Worm (Caenorhabditis elegans): Measurements from ENCODE around the gene str-232.

str-232 gene

ce11 chrV:16015652-16016051, at the start of gene str-232:
str-232 (minus strand) TSS chrV:16015752.
- TF ChIP-seq ceh-36 (tag; optimal IDR thresholded peaks at IDR 0.05) (no peak), tbx-11 (GFP tag; IDR thresholded peaks at IDR 0.05) (no peak), scrt-1 (GFP tag; IDR thresholded peaks at IDR 0.05) (no peak), sea-1 (GFP tag; conservative IDR thresholded peaks at IDR 0.05) (no peak), ama-1 (optimal IDR thresholded peaks at IDR 0.05) (no peak), hmg-4 (GFP tag; optimal IDR thresholded peaks at IDR 0.05) (no peak), pes-1 (GFP tag; IDR thresholded peaks at IDR 0.05) (no peak), hnd-1 (tag; optimal IDR thresholded peaks at IDR 0.05) (no peak), flt-1 (GFP tag; IDR thresholded peaks at IDR 0.05) (no peak), tbx-37 (GFP tag; conservative IDR thresholded peaks at IDR 0.05) (no peak), aly-1 (tag; optimal IDR thresholded peaks at IDR 0.05) (no peak), ceh-13 (GFP tag; optimal IDR thresholded peaks at IDR 0.05) (no peak)

- TF ChIP-seq tbx-11 (GFP tag; IDR thresholded peaks at IDR 0.05) = no peak
- TF ChIP-seq scrt-1 (GFP tag; IDR thresholded peaks at IDR 0.05) = no peak
- no peak for TF ChIP-seq pes-1 (GFP tag; IDR thresholded peaks at IDR 0.05)
Measured at ce11 chrV:16062788-16063187, 47.2 kb upstream of the str-232 start, which contains the start of gene F14H3.14. F14H3.14 (minus strand) TSS chrV:16062888.

ce11 chrV:16061993-16062392, 46.4 kb upstream of the str-232 start, which contains the start of gene fbxa-100:
fbxa-100 (minus strand) TSS chrV:16062093.
- TF ChIP-seq B0310.2 (tag; optimal IDR thresholded peaks at IDR 0.05) = no peak
- no peak for TF ChIP-seq pes-1 (GFP tag; IDR thresholded peaks at IDR 0.05)
- TF ChIP-seq ceh-36 (tag; optimal IDR thresholded peaks at IDR 0.05) = no peak
- TF ChIP-seq aly-1 (tag; optimal IDR thresholded peaks at IDR 0.05) = no peak
- TF ChIP-seq tra-4 (tag; optimal IDR thresholded peaks at IDR 0.05) = no peak
- TF ChIP-seq scrt-1 (GFP tag; IDR thresholded peaks at IDR 0.05) = no peak
- no peak for TF ChIP-seq hmg-4 (GFP tag; optimal IDR thresholded peaks at IDR 0.05)
- no peak for TF ChIP-seq flt-1 (GFP tag; IDR thresholded peaks at IDR 0.05)
- TF ChIP-seq hnd-1 (tag; optimal IDR thresholded peaks at IDR 0.05) = no peak
- no peak for TF ChIP-seq ama-1 (optimal IDR thresholded peaks at IDR 0.05)
- TF ChIP-seq tbx-11 (GFP tag; IDR thresholded peaks at IDR 0.05) = no peak
- TF ChIP-seq F13C5.2 (tag; optimal IDR thresholded peaks at IDR 0.05) = no peak

ce11 chrV:16060135-16060534, 44.6 kb upstream of the str-232 start, which contains the start of gene F14H3.15:
F14H3.15 (minus strand) TSS chrV:16060235.
- TF ChIP-seq ets-7 (tag; optimal IDR thresholded peaks at IDR 0.05) (no peak), sea-1 (GFP tag; conservative IDR thresholded peaks at IDR 0.05) (no peak), ama-1 (optimal IDR thresholded peaks at IDR 0.05) (no peak), ceh-13 (GFP tag; optimal IDR thresholded peaks at IDR 0.05) (no peak), tra-4 (tag; optimal IDR thresholded peaks at IDR 0.05) (no peak), hmbx-1 (tag; optimal IDR thresholded peaks at IDR 0.05) (no peak), scrt-1 (GFP tag; IDR thresholded peaks at IDR 0.05) (no peak), hnd-1 (tag; optimal IDR thresholded peaks at IDR 0.05) (no peak), aly-1 (tag; optimal IDR thresholded peaks at IDR 0.05) (no peak), tbx-11 (GFP tag; IDR thresholded peaks at IDR 0.05) (no peak), hmg-4 (GFP tag; optimal IDR thresholded peaks at IDR 0.05) (no peak), ceh-36 (tag; optimal IDR thresholded peaks at IDR 0.05) (no peak), flt-1 (GFP tag; IDR thresholded peaks at IDR 0.05) (no peak), tbx-37 (GFP tag; conservative IDR thresholded peaks at IDR 0.05) (no peak), B0310.2 (tag; optimal IDR thresholded peaks at IDR 0.05) (no peak), pes-1 (GFP tag; IDR thresholded peaks at IDR 0.05) (no peak), F13C5.2 (tag; optimal IDR thresholded peaks at IDR 0.05) (no peak)

- TF ChIP-seq ets-7 (tag; optimal IDR thresholded peaks at IDR 0.05) = no peak
- TF ChIP-seq pes-1 (GFP tag; IDR thresholded peaks at IDR 0.05) = no peak
- no peak for TF ChIP-seq B0310.2 (tag; optimal IDR thresholded peaks at IDR 0.05)
- no peak for TF ChIP-seq tra-4 (tag; optimal IDR thresholded peaks at IDR 0.05)
- no peak for TF ChIP-seq hnd-1 (tag; optimal IDR thresholded peaks at IDR 0.05)
- TF ChIP-seq hmg-4 (GFP tag; optimal IDR thresholded peaks at IDR 0.05) = no peak
- no peak for TF ChIP-seq ceh-36 (tag; optimal IDR thresholded peaks at IDR 0.05)
- no peak for TF ChIP-seq F13C5.2 (tag; optimal IDR thresholded peaks at IDR 0.05)
- TF ChIP-seq sea-1 (GFP tag; conservative IDR thresholded peaks at IDR 0.05) = no peak
- no peak for TF ChIP-seq aly-1 (tag; optimal IDR thresholded peaks at IDR 0.05)
- TF ChIP-seq hmbx-1 (tag; optimal IDR thresholded peaks at IDR 0.05) = no peak
- no peak for TF ChIP-seq ceh-13 (GFP tag; optimal IDR thresholded peaks at IDR 0.05)
- no peak for TF ChIP-seq tbx-11 (GFP tag; IDR thresholded peaks at IDR 0.05)
- no peak for TF ChIP-seq tbx-37 (GFP tag; conservative IDR thresholded peaks at IDR 0.05)
- no peak for TF ChIP-seq ama-1 (optimal IDR thresholded peaks at IDR 0.05)
Measured at ce11 chrV:16058872-16059271, 43.3 kb upstream of the str-232 start, which contains the start of gene F14H3.6. F14H3.6 (minus strand) TSS chrV:16058893.

- TF ChIP-seq ets-7 (tag; optimal IDR thresholded peaks at IDR 0.05) = no peak
- no peak for TF ChIP-seq scrt-1 (GFP tag; IDR thresholded peaks at IDR 0.05)
- no peak for TF ChIP-seq ceh-13 (GFP tag; optimal IDR thresholded peaks at IDR 0.05)
- no peak for TF ChIP-seq hnd-1 (tag; optimal IDR thresholded peaks at IDR 0.05)
- no peak for TF ChIP-seq ceh-36 (tag; optimal IDR thresholded peaks at IDR 0.05)
- TF ChIP-seq tbx-11 (GFP tag; IDR thresholded peaks at IDR 0.05) = no peak
- TF ChIP-seq hmbx-1 (tag; optimal IDR thresholded peaks at IDR 0.05) = no peak
- no peak for TF ChIP-seq F13C5.2 (tag; optimal IDR thresholded peaks at IDR 0.05)
- no peak for TF ChIP-seq B0310.2 (tag; optimal IDR thresholded peaks at IDR 0.05)
- no peak for TF ChIP-seq ama-1 (optimal IDR thresholded peaks at IDR 0.05)
- TF ChIP-seq sea-1 (GFP tag; conservative IDR thresholded peaks at IDR 0.05) = no peak
- TF ChIP-seq pes-1 (GFP tag; IDR thresholded peaks at IDR 0.05) = no peak
- no peak for TF ChIP-seq tra-4 (tag; optimal IDR thresholded peaks at IDR 0.05)
- no peak for TF ChIP-seq hmg-4 (GFP tag; optimal IDR thresholded peaks at IDR 0.05)
- TF ChIP-seq aly-1 (tag; optimal IDR thresholded peaks at IDR 0.05) = no peak
- TF ChIP-seq tbx-37 (GFP tag; conservative IDR thresholded peaks at IDR 0.05) = no peak
- TF ChIP-seq flt-1 (GFP tag; IDR thresholded peaks at IDR 0.05) = no peak
Measured at ce11 chrV:16057010-16057463, 41.5 kb upstream of the str-232 start, which contains the start of gene F14H3.5. F14H3.5 (minus strand) TSS chrV:16057060.

ce11 chrV:16055031-16055430, 39.5 kb upstream of the str-232 start, which contains the start of gene F14H3.4:
F14H3.4 (minus strand) TSS chrV:16055072.
- TF ChIP-seq ets-7 (tag; optimal IDR thresholded peaks at IDR 0.05) (no peak), aly-1 (tag; optimal IDR thresholded peaks at IDR 0.05) (no peak), tbx-37 (GFP tag; conservative IDR thresholded peaks at IDR 0.05) (no peak), F13C5.2 (tag; optimal IDR thresholded peaks at IDR 0.05) (no peak), ama-1 (optimal IDR thresholded peaks at IDR 0.05) (no peak), tra-4 (tag; optimal IDR thresholded peaks at IDR 0.05) (no peak), pes-1 (GFP tag; IDR thresholded peaks at IDR 0.05) (no peak), hmg-4 (GFP tag; optimal IDR thresholded peaks at IDR 0.05) (no peak), ceh-13 (GFP tag; optimal IDR thresholded peaks at IDR 0.05) (no peak), hmbx-1 (tag; optimal IDR thresholded peaks at IDR 0.05) (no peak), flt-1 (GFP tag; IDR thresholded peaks at IDR 0.05) (no peak), sea-1 (GFP tag; conservative IDR thresholded peaks at IDR 0.05) (no peak), B0310.2 (tag; optimal IDR thresholded peaks at IDR 0.05) (no peak), scrt-1 (GFP tag; IDR thresholded peaks at IDR 0.05) (no peak), ceh-36 (tag; optimal IDR thresholded peaks at IDR 0.05) (no peak), hnd-1 (tag; optimal IDR thresholded peaks at IDR 0.05) (no peak), tbx-11 (GFP tag; IDR thresholded peaks at IDR 0.05) (no peak)
